Fruit fly (Drosophila melanogaster) whole organism, prepupa: ENCODE measurements around the gene Tengl1.
A peak's percentile ranks its signal among the peaks of the same experiment; 100 is the strongest.

Experiments used
- Blimp-1 ChIP-seq: fragments of 200-800 bp; sonication (Bioruptor generic); optimal IDR thresholded peaks from 3 replicates; lab custom pipeline; 2017; ENCODE audit warnings: missing biosample characterization, missing genetic modification characterization, mild to moderate bottlenecking, moderate library complexity, missing genetic modification reagents
- CG10631 ChIP-seq: fragments of 200-800 bp; sonication (Bioruptor generic); optimal IDR thresholded peaks from 2 replicates; lab custom pipeline; 2016; ENCODE audit warnings: missing biosample characterization, missing genetic modification characterization
- CG10669 ChIP-seq: fragments of 200-800 bp; sonication (Bioruptor generic); optimal IDR thresholded peaks from 3 replicates; lab custom pipeline; 2018; ENCODE audit warnings: missing biosample characterization, mild to moderate bottlenecking, missing genetic modification characterization, moderate library complexity
- CG11294 ChIP-seq: fragments of 200-800 bp; sonication (Bioruptor generic); IDR thresholded peaks from 2 replicates; pipeline ENCODE4 v1.3.6; 2022; ENCODE audit warnings: missing biosample characterization, missing genetic modification characterization
- CG15336 ChIP-seq: fragments of 200-800 bp; sonication (Bioruptor generic); IDR thresholded peaks from 2 replicates; pipeline ENCODE4 v1.3.6; 2022; ENCODE audit warnings: missing biosample characterization, missing genetic modification characterization
- CG16779 ChIP-seq: fragments of 200-800 bp; sonication (Bioruptor generic); optimal IDR thresholded peaks from 3 replicates; lab custom pipeline; 2017; ENCODE audit warnings: missing biosample characterization, mild to moderate bottlenecking, missing genetic modification characterization
- CG3032 ChIP-seq: fragments of 200-800 bp; optimal IDR thresholded peaks from 2 replicates; lab custom pipeline; 2019; ENCODE audit warnings: missing biosample characterization, mild to moderate bottlenecking, missing genetic modification characterization, moderate library complexity
- CG31627 ChIP-seq: fragments of 200-800 bp; sonication (Bioruptor generic); optimal IDR thresholded peaks from 3 replicates; lab custom pipeline; 2016; ENCODE audit warnings: missing biosample characterization, missing genetic modification characterization
- CG32006 ChIP-seq: fragments of 200-800 bp; sonication (Bioruptor generic); optimal IDR thresholded peaks from 3 replicates; lab custom pipeline; 2017; ENCODE audit warnings: missing biosample characterization, mild to moderate bottlenecking, missing genetic modification characterization
- CG34406 ChIP-seq: fragments of 200-800 bp; sonication (Bioruptor generic); optimal IDR thresholded peaks from 3 replicates; lab custom pipeline; 2016; ENCODE audit warnings: missing biosample characterization, missing genetic modification characterization
- CG3919 ChIP-seq: fragments of 200-800 bp; sonication (Bioruptor generic); optimal IDR thresholded peaks from 3 replicates; lab custom pipeline; 2016; ENCODE audit warnings: missing biosample characterization, missing genetic modification characterization
- CG4318 ChIP-seq: fragments of 200-800 bp; sonication (Bioruptor generic); optimal IDR thresholded peaks from 3 replicates; lab custom pipeline; 2017; ENCODE audit warnings: missing biosample characterization, mild to moderate bottlenecking, missing genetic modification characterization
- CG6163 ChIP-seq: fragments of 200-800 bp; sonication (Bioruptor generic); IDR thresholded peaks from 3 replicates; pipeline ENCODE4 v1.3.6; 2022; ENCODE audit warnings: missing biosample characterization, missing genetic modification characterization
- CG6276 ChIP-seq: fragments of 200-800 bp; sonication (Bioruptor generic); optimal IDR thresholded peaks from 2 replicates; lab custom pipeline; 2017; ENCODE audit warnings: missing biosample characterization, mild to moderate bottlenecking, missing genetic modification characterization
- CG6808 ChIP-seq: fragments of 200-800 bp; sonication (Bioruptor generic); optimal IDR thresholded peaks from 3 replicates; lab custom pipeline; 2017; ENCODE audit warnings: missing biosample characterization, missing genetic modification characterization, mild to moderate bottlenecking, moderate library complexity, missing genetic modification reagents
- CG6854 ChIP-seq: fragments of 200-800 bp; sonication (Bioruptor generic); optimal IDR thresholded peaks from 2 replicates; lab custom pipeline; 2017; ENCODE audit warnings: missing biosample characterization, mild to moderate bottlenecking, missing genetic modification characterization
- CG7368 ChIP-seq: fragments of 200-800 bp; sonication (Bioruptor generic); optimal IDR thresholded peaks from 3 replicates; lab custom pipeline; 2016; ENCODE audit warnings: missing biosample characterization, missing genetic modification characterization
- CG8119 ChIP-seq: fragments of 200-800 bp; sonication (Bioruptor generic); IDR thresholded peaks from 3 replicates; pipeline ENCODE4 v1.3.6; 2022; ENCODE audit warnings: missing biosample characterization, missing genetic modification characterization
- CG8319 ChIP-seq: fragments of 200-800 bp; sonication (Bioruptor generic); optimal IDR thresholded peaks from 3 replicates; lab custom pipeline; 2016; ENCODE audit warnings: missing biosample characterization, missing genetic modification characterization
- CG9139 ChIP-seq: fragments of 200-800 bp; sonication (Bioruptor generic); optimal IDR thresholded peaks from 3 replicates; lab custom pipeline; 2017; ENCODE audit warnings: missing biosample characterization, mild to moderate bottlenecking, missing genetic modification characterization
- Eip78C ChIP-seq: fragments of 200-800 bp; sonication (Bioruptor generic); peaks from one replicate; lab custom pipeline; 2016; ENCODE audit warnings: missing biosample characterization, missing genetic modification characterization
- Ets21C ChIP-seq: fragments of 200-800 bp; sonication (Bioruptor generic); optimal IDR thresholded peaks from 3 replicates; lab custom pipeline; 2016; ENCODE audit warnings: missing biosample characterization, missing genetic modification characterization
- Ets96B ChIP-seq: fragments of 200-800 bp; optimal IDR thresholded peaks from 2 replicates; lab custom pipeline; 2019; ENCODE audit warnings: missing biosample characterization, mild to moderate bottlenecking, missing genetic modification characterization, moderate library complexity
- Gug ChIP-seq: fragments of 200-800 bp; sonication (Bioruptor generic); IDR thresholded peaks from 2 replicates; pipeline ENCODE4 v1.3.6; 2022; ENCODE audit warnings: missing biosample characterization, missing genetic modification characterization
- Hr39 ChIP-seq: fragments of 200-800 bp; sonication (Bioruptor generic); optimal IDR thresholded peaks from 2 replicates; lab custom pipeline; 2016; ENCODE audit warnings: missing biosample characterization, missing genetic modification characterization
- Hr4 ChIP-seq: fragments of 200-800 bp; sonication (Bioruptor generic); optimal IDR thresholded peaks from 3 replicates; lab custom pipeline; 2016; ENCODE audit warnings: missing biosample characterization, missing genetic modification characterization
- Lpt ChIP-seq: fragments of 200-800 bp; sonication (Bioruptor generic); optimal IDR thresholded peaks from 3 replicates; lab custom pipeline; 2016; ENCODE audit warnings: missing biosample characterization, missing genetic modification characterization
- Met ChIP-seq: fragments of 200-800 bp; sonication (Bioruptor generic); optimal IDR thresholded peaks from 3 replicates; lab custom pipeline; 2016; ENCODE audit warnings: missing biosample characterization, missing genetic modification characterization
- OdsH ChIP-seq: fragments of 200-800 bp; sonication (Bioruptor generic); optimal IDR thresholded peaks from 3 replicates; lab custom pipeline; 2016; ENCODE audit warnings: missing biosample characterization, missing genetic modification characterization
- Smox ChIP-seq: fragments of 200-800 bp; sonication (Bioruptor generic); optimal IDR thresholded peaks from 3 replicates; lab custom pipeline; 2016; ENCODE audit warnings: missing biosample characterization, missing genetic modification characterization
- Sox102F ChIP-seq: fragments of 200-800 bp; sonication (Bioruptor generic); optimal IDR thresholded peaks from 2 replicates; lab custom pipeline; 2016; ENCODE audit warnings: missing biosample characterization, mild to moderate bottlenecking, missing genetic modification characterization
- Sox14 ChIP-seq: fragments of 200-800 bp; sonication (Bioruptor generic); optimal IDR thresholded peaks from 3 replicates; lab custom pipeline; 2016; ENCODE audit warnings: missing biosample characterization, missing genetic modification characterization
- Sox15 ChIP-seq: fragments of 200-800 bp; sonication (Bioruptor generic); optimal IDR thresholded peaks from 3 replicates; lab custom pipeline; 2016; ENCODE audit warnings: missing biosample characterization, missing genetic modification characterization
- acj6 ChIP-seq: fragments of 200-800 bp; sonication (Bioruptor generic); optimal IDR thresholded peaks from 3 replicates; lab custom pipeline; 2016; ENCODE audit warnings: missing biosample characterization, missing genetic modification characterization
- cyc ChIP-seq: fragments of 200-800 bp; sonication (Bioruptor generic); optimal IDR thresholded peaks from 3 replicates; lab custom pipeline; 2016; ENCODE audit warnings: missing biosample characterization, missing genetic modification characterization
- esn ChIP-seq: fragments of 200-800 bp; sonication (Bioruptor generic); optimal IDR thresholded peaks from 2 replicates; lab custom pipeline; 2016; ENCODE audit warnings: missing biosample characterization, mild to moderate bottlenecking, missing genetic modification characterization, moderate library complexity
- fd59A ChIP-seq: fragments of 200-800 bp; sonication (Bioruptor generic); optimal IDR thresholded peaks from 2 replicates; lab custom pipeline; 2017; ENCODE audit warnings: missing biosample characterization, mild to moderate bottlenecking, missing genetic modification characterization, missing genetic modification reagents
- fd85E ChIP-seq: fragments of 200-800 bp; sonication (Bioruptor generic); optimal IDR thresholded peaks from 3 replicates; lab custom pipeline; 2016; ENCODE audit warnings: missing biosample characterization, missing genetic modification characterization
- fkh ChIP-seq: fragments of 200-800 bp; sonication (Bioruptor generic); optimal IDR thresholded peaks from 3 replicates; lab custom pipeline; 2017; ENCODE audit warnings: missing biosample characterization, mild to moderate bottlenecking, missing genetic modification characterization, moderate library complexity
- lz ChIP-seq: fragments of 200-800 bp; sonication (Bioruptor generic); optimal IDR thresholded peaks from 3 replicates; lab custom pipeline; 2016; ENCODE audit warnings: missing biosample characterization, missing genetic modification characterization
- net ChIP-seq: fragments of 200-800 bp; sonication (Bioruptor generic); optimal IDR thresholded peaks from 3 replicates; lab custom pipeline; 2016; ENCODE audit warnings: missing biosample characterization, missing genetic modification characterization
- salr ChIP-seq, 2 experiments: fragments of 200-800 bp; sonication (Bioruptor generic); optimal IDR thresholded peaks; 3 replicates each; lab custom pipeline; 2016 to 2018; ENCODE audit warnings: missing biosample characterization in 2 of 2, missing genetic modification characterization in 2 of 2, mild to moderate bottlenecking in 1 of 2
- spab ChIP-seq: fragments of 200-800 bp; sonication (Bioruptor generic); optimal IDR thresholded peaks from 2 replicates; lab custom pipeline; 2017; ENCODE audit warnings: missing biosample characterization, mild to moderate bottlenecking, missing genetic modification characterization, missing genetic modification reagents
- ss ChIP-seq, 2 experiments: fragments of 200-800 bp; sonication (Bioruptor generic); optimal IDR thresholded peaks; 2 replicates in 1 of 2; 3 replicates in 1 of 2; lab custom pipeline; 2017 to 2018; ENCODE audit warnings: mild to moderate bottlenecking in 2 of 2, missing biosample characterization in 2 of 2, missing genetic modification characterization in 2 of 2, moderate library complexity in 1 of 2
- svp ChIP-seq: fragments of 200-800 bp; sonication (Bioruptor generic); peaks from one replicate; lab custom pipeline; 2016; ENCODE audit warnings: missing biosample characterization, missing genetic modification characterization
- topi ChIP-seq: fragments of 200-800 bp; sonication (Bioruptor generic); optimal IDR thresholded peaks from 3 replicates; lab custom pipeline; 2016; ENCODE audit warnings: missing biosample characterization, missing genetic modification characterization
- vri ChIP-seq: fragments of 200-800 bp; sonication (Bioruptor generic); optimal IDR thresholded peaks from 3 replicates; lab custom pipeline; 2016; ENCODE audit warnings: missing biosample characterization, mild to moderate bottlenecking, missing genetic modification characterization

Gene Tengl1

dm6 chr2L:2217067-2217684 is 23.2 kb downstream of the Tengl1 start, which contains the start of the genes CG15386, CG42371 and mio:
Gene CG15386 (minus strand): TSS chr2L:2217246.
Gene CG42371 (minus strand): TSS chr2L:2217246.
Gene mio (plus strand): TSS chr2L:2217290.
- no peak for TF ChIP-seq CG11294
- TF ChIP-seq Blimp-1: no peak
- no peak for TF ChIP-seq CG31627 (GFP tag; lab: Kevin White, UChicago)
- TF ChIP-seq CG8319 (GFP tag; lab: Kevin White, UChicago): no peak
- no peak for TF ChIP-seq CG10669 (GFP tag; lab: Kevin White, UChicago)
- TF ChIP-seq vri (GFP tag; lab: Kevin White, UChicago): no peak
- no peak for TF ChIP-seq Met (GFP tag; lab: Kevin White, UChicago)
- no peak for TF ChIP-seq lz (GFP tag; lab: Kevin White, UChicago)
- no peak for TF ChIP-seq CG34406 (GFP tag; lab: Kevin White, UChicago)
- no peak for TF ChIP-seq CG6276 (GFP tag; lab: Kevin White, UChicago)
- TF ChIP-seq spab (GFP tag; lab: Kevin White, UChicago): no peak
- no peak for TF ChIP-seq Smox
- no peak for TF ChIP-seq CG8119 (GFP tag; lab: Robert Waterston, UW)
- TF ChIP-seq Hr39 (GFP tag; lab: Kevin White, UChicago): no peak
- TF ChIP-seq acj6 (GFP tag; lab: Kevin White, UChicago): no peak
- TF ChIP-seq svp (GFP tag; lab: Kevin White, UChicago): no peak
- TF ChIP-seq CG7368 (GFP tag; lab: Kevin White, UChicago): no peak
- TF ChIP-seq CG3032 (tag; lab: Kevin White, UChicago): peak; percentile 5
- peak; percentile 1 for TF ChIP-seq cyc
- TF ChIP-seq CG16779 (tag; lab: Kevin White, UChicago): no peak
- TF ChIP-seq net (GFP tag; lab: Kevin White, UChicago): no peak
- no peak for TF ChIP-seq CG10631 (GFP tag; lab: Kevin White, UChicago)
- no peak for TF ChIP-seq CG4318 (GFP tag; lab: Kevin White, UChicago)
- TF ChIP-seq Hr4 (GFP tag; lab: Kevin White, UChicago): no peak
- peak; percentile 38 for TF ChIP-seq topi (GFP tag; lab: Kevin White, UChicago)
- TF ChIP-seq CG6163 (GFP tag; lab: Robert Waterston, UW): no peak
- peak in 1 of 2 experiments; percentile 51 for TF ChIP-seq ss (GFP tag; optimal IDR thresholded peaks at IDR 0.05; lab: Kevin White, UChicago)
- TF ChIP-seq Sox14 (GFP tag; lab: Kevin White, UChicago): peak; percentile 30
- TF ChIP-seq esn: peak; percentile 42
- peak; percentile 59 for TF ChIP-seq Eip78C (GFP tag; lab: Kevin White, UChicago)
- TF ChIP-seq fkh (GFP tag; lab: Kevin White, UChicago): peak; percentile 35
- no peak for TF ChIP-seq CG9139 (GFP tag; lab: Kevin White, UChicago)
- peak; percentile 11 for TF ChIP-seq Ets96B (tag; lab: Kevin White, UChicago)
- TF ChIP-seq OdsH: no peak
- TF ChIP-seq Lpt (GFP tag; lab: Kevin White, UChicago): no peak
- TF ChIP-seq CG15336 (GFP tag; lab: Robert Waterston, UW): no peak
- no peak for TF ChIP-seq CG6808 (GFP tag; lab: Kevin White, UChicago)
- no peak for TF ChIP-seq Ets21C (GFP tag; lab: Kevin White, UChicago)
- no peak for TF ChIP-seq fd59A (GFP tag; lab: Kevin White, UChicago)
- no peak for TF ChIP-seq Gug (GFP tag; lab: Robert Waterston, UW)
- no peak for TF ChIP-seq Sox102F (GFP tag; lab: Kevin White, UChicago)
- TF ChIP-seq Sox15: no peak
- TF ChIP-seq CG32006: no peak
- no peak for TF ChIP-seq fd85E (GFP tag; lab: Kevin White, UChicago)
- TF ChIP-seq salr (GFP tag; optimal IDR thresholded peaks at IDR 0.05; lab: Kevin White, UChicago): no peak
- TF ChIP-seq CG6854 (GFP tag; lab: Kevin White, UChicago): peak; percentile 11
- no peak for TF ChIP-seq CG3919 (GFP tag; lab: Kevin White, UChicago)
